Worm (Caenorhabditis elegans) whole organism, L4/young adult: ENCODE results near the gene col-123.

Source experiments
- W03F9.2 ChIP-seq: fragments of 150-350 bp; optimal IDR thresholded peaks from 2 replicates; lab custom pipeline; 2014; ENCODE audit warnings: missing biosample characterization, missing genetic modification characterization
- dao-5 ChIP-seq: sonication (generic microtip); optimal IDR thresholded peaks from 2 replicates; lab custom pipeline; 2016; ENCODE audit warnings: missing genotype, missing genetic modification characterization, moderate library complexity, missing compliant biosample characterization
- him-1 ChIP-seq: sonication (generic microtip); optimal IDR thresholded peaks from 2 replicates; lab custom pipeline; 2016; ENCODE audit warnings: missing genotype, missing genetic modification reagents, missing genetic modification characterization, missing compliant biosample characterization

The col-123 gene

ce11 chrIV:9843760-9844159, 22.0 kb downstream of the col-123 start, which contains the start of gene nspd-2:
TSS of gene nspd-2 (plus strand) at chrIV:9844060.
- no peak for TF ChIP-seq him-1 (tag; lab: Kevin White, UChicago)
- no peak for TF ChIP-seq W03F9.2
- no peak for TF ChIP-seq dao-5 (tag; lab: Kevin White, UChicago)

ce11 chrIV:9846574-9846973, 24.9 kb downstream of the col-123 start, which contains the start of gene K07F5.6:
TSS of gene K07F5.6 (minus strand) at chrIV:9846674.
- TF ChIP-seq dao-5 (tag; lab: Kevin White, UChicago) (no peak), him-1 (tag; lab: Kevin White, UChicago) (no peak), W03F9.2 (no peak)

ce11 chrIV:9848075-9848474, 26.4 kb downstream of the col-123 start, which contains the start of gene K07F5.7:
TSS of gene K07F5.7 (minus strand) at chrIV:9848175.
- TF ChIP-seq him-1 (tag; lab: Kevin White, UChicago) (no peak), dao-5 (tag; lab: Kevin White, UChicago) (no peak), W03F9.2 (no peak)

- no peak for TF ChIP-seq W03F9.2
- no peak for TF ChIP-seq him-1 (tag; lab: Kevin White, UChicago)
- TF ChIP-seq dao-5 (tag; lab: Kevin White, UChicago) = no peak
Observed at ce11 chrIV:9849624-9850023, 27.9 kb downstream of the col-123 start, which contains the start of gene K07F5.8. TSS of gene K07F5.8 (minus strand) at chrIV:9849724.

- TF ChIP-seq dao-5 (tag; lab: Kevin White, UChicago) = no peak
- TF ChIP-seq W03F9.2 = no peak
- no peak for TF ChIP-seq him-1 (tag; lab: Kevin White, UChicago)
Observed at ce11 chrIV:9850931-9851330, 29.2 kb downstream of the col-123 start, which contains the start of gene ssp-10. TSS of gene ssp-10 (minus strand) at chrIV:9851031.

- TF ChIP-seq dao-5 (tag; lab: Kevin White, UChicago) (no peak), him-1 (tag; lab: Kevin White, UChicago) (no peak), W03F9.2 (no peak)
Observed at ce11 chrIV:9852250-9852649, 30.5 kb downstream of the col-123 start, which contains the start of gene ssq-1. TSS of gene ssq-1 (plus strand) at chrIV:9852550.

ce11 chrIV:9852818-9853466, 31.2 kb downstream of the col-123 start:
- no peak for TF ChIP-seq him-1 (tag; lab: Kevin White, UChicago)
- no peak for TF ChIP-seq W03F9.2
- TF ChIP-seq dao-5 (tag; lab: Kevin White, UChicago) = no peak

ce11 chrIV:9854952-9855351, 33.2 kb downstream of the col-123 start:
- no peak for TF ChIP-seq dao-5 (tag; lab: Kevin White, UChicago)
- TF ChIP-seq him-1 (tag; lab: Kevin White, UChicago) = no peak
- TF ChIP-seq W03F9.2 = no peak

ce11 chrIV:9855712-9856111, 34.0 kb downstream of the col-123 start, which contains the start of gene K07F5.12:
TSS of gene K07F5.12 (plus strand) at chrIV:9856012.
- TF ChIP-seq him-1 (tag; lab: Kevin White, UChicago) (no peak), W03F9.2 (no peak), dao-5 (tag; lab: Kevin White, UChicago) (no peak)

ce11 chrIV:9857952-9858488, 36.3 kb downstream of the col-123 start, which contains the start of gene npp-1:
TSS of gene npp-1 (plus strand) at chrIV:9858488.
- peak; percentile 75 for TF ChIP-seq W03F9.2
- TF ChIP-seq dao-5 (tag; lab: Kevin White, UChicago) = no peak
- TF ChIP-seq him-1 (tag; lab: Kevin White, UChicago) = no peak

ce11 chrIV:9858970-9859369, 37.2 kb downstream of the col-123 start:
- TF ChIP-seq W03F9.2 (no peak), dao-5 (tag; lab: Kevin White, UChicago) (no peak), him-1 (tag; lab: Kevin White, UChicago) (no peak)

ce11 chrIV:9861921-9862320, 40.2 kb downstream of the col-123 start, which contains the start of gene K07F5.14:
TSS of gene K07F5.14 (plus strand) at chrIV:9862221.
- no peak for TF ChIP-seq dao-5 (tag; lab: Kevin White, UChicago)
- TF ChIP-seq him-1 (tag; lab: Kevin White, UChicago) = no peak
- no peak for TF ChIP-seq W03F9.2

- TF ChIP-seq W03F9.2 (no peak), dao-5 (tag; lab: Kevin White, UChicago) (no peak)
Observed at ce11 chrIV:9863817-9864216, 42.1 kb downstream of the col-123 start, which contains the start of gene K07F5.16. TSS of gene K07F5.16 (plus strand) at chrIV:9864117.

- TF ChIP-seq dao-5 (tag; lab: Kevin White, UChicago) = no peak
- TF ChIP-seq W03F9.2 = no peak
- TF ChIP-seq him-1 (tag; lab: Kevin White, UChicago) = no peak
Observed at ce11 chrIV:9864778-9865177, 43.1 kb downstream of the col-123 start, which contains the start of the genes K07F5.15 and K07F5.22. TSS of gene K07F5.15 (plus strand) at chrIV:9865078. TSS of gene K07F5.22 (plus strand) at chrIV:9865078.
